Worm (Caenorhabditis elegans) whole organism, young adult: ENCODE results near the gene F58E2.4.
A peak's percentile ranks its signal among the peaks of the same experiment; 100 is the strongest.

ENCODE experiments used
- B0035.1 ChIP-seq: sonication (generic microtip); optimal IDR thresholded peaks from 2 replicates; lab custom pipeline; 2016; ENCODE audit warnings: missing genetic modification characterization, mild to moderate bottlenecking, missing compliant biosample characterization, missing genotype, missing genetic modification reagents
- C17E4.6 ChIP-seq: fragments of 200-800 bp; sonication (Bioruptor generic); IDR thresholded peaks from 2 replicates; pipeline ENCODE4 v1.3.6; 2022; ENCODE audit warnings: missing genetic modification reagents, missing genetic modification characterization, missing compliant biosample characterization
- D2030.7 ChIP-seq: fragments of 200-800 bp; sonication (Bioruptor generic); IDR thresholded peaks from 2 replicates; pipeline ENCODE4 v1.3.6; 2022; ENCODE audit warnings: missing genetic modification reagents, missing genetic modification characterization, missing compliant biosample characterization
- F37B4.10 ChIP-seq: fragments of 200-800 bp; sonication (Bioruptor generic); IDR thresholded peaks from 2 replicates; pipeline ENCODE4 v1.3.6; 2022; ENCODE audit warnings: missing genetic modification characterization, missing compliant biosample characterization
- F49E8.2 ChIP-seq: sonication (generic microtip); optimal IDR thresholded peaks from 3 replicates; lab custom pipeline; 2017; ENCODE audit warnings: missing genetic modification characterization, mild to moderate bottlenecking, missing compliant biosample characterization, antibody characterized with exemption, moderate library complexity; ENCODE audit not compliant: insufficient read depth
- F52B5.7 ChIP-seq: sonication (generic microtip); optimal IDR thresholded peaks from 2 replicates; lab custom pipeline; 2016; ENCODE audit warnings: mild to moderate bottlenecking, missing genetic modification characterization, missing compliant biosample characterization
- F55B11.4 ChIP-seq: sonication (generic microtip); optimal IDR thresholded peaks from 2 replicates; lab custom pipeline; 2016; ENCODE audit warnings: missing compliant biosample characterization, missing genetic modification characterization, borderline replicate concordance; ENCODE audit not compliant: insufficient read depth
- K12H6.12 ChIP-seq: fragments of 200-800 bp; sonication (Bioruptor generic); optimal IDR thresholded peaks from 2 replicates; lab custom pipeline; 2018; ENCODE audit warnings: mild to moderate bottlenecking, missing genetic modification characterization, missing compliant biosample characterization
- T07F8.4 ChIP-seq: sonication (generic microtip); optimal IDR thresholded peaks from 2 replicates; lab custom pipeline; 2016; ENCODE audit warnings: mild to moderate bottlenecking, missing genetic modification characterization, moderate library complexity, missing compliant biosample characterization
- ZK185.1 ChIP-seq: sonication (generic microtip); optimal IDR thresholded peaks from 2 replicates; lab custom pipeline; 2016; ENCODE audit warnings: mild to moderate bottlenecking, missing genetic modification characterization, missing compliant biosample characterization; ENCODE audit not compliant: poor library complexity, severe bottlenecking
- aptf-2 ChIP-seq: fragments of 200-800 bp; sonication (Bioruptor generic); conservative IDR thresholded peaks from 2 replicates; pipeline ENCODE4 v1.3.6; 2022; ENCODE audit warnings: missing genetic modification reagents, missing genetic modification characterization, missing compliant biosample characterization
- ceh-91 ChIP-seq: fragments of 200-800 bp; sonication (Bioruptor generic); IDR thresholded peaks from 2 replicates; pipeline ENCODE4 v1.3.6; 2022; ENCODE audit warnings: missing genetic modification reagents, missing genetic modification characterization, missing compliant biosample characterization
- die-1 ChIP-seq: sonication (generic microtip); optimal IDR thresholded peaks from 2 replicates; lab custom pipeline; 2016; ENCODE audit warnings: missing genotype, mild to moderate bottlenecking, missing genetic modification characterization, missing compliant biosample characterization
- dox-1 ChIP-seq: fragments of 200-800 bp; sonication (Bioruptor generic); IDR thresholded peaks from 2 replicates; pipeline ENCODE4 v1.3.6; 2022; ENCODE audit warnings: missing genetic modification reagents, missing genetic modification characterization, missing compliant biosample characterization
- him-1 ChIP-seq: sonication (generic microtip); optimal IDR thresholded peaks from 2 replicates; lab custom pipeline; 2016; ENCODE audit warnings: missing genotype, missing genetic modification reagents, missing genetic modification characterization, missing compliant biosample characterization
- hlh-12 ChIP-seq: sonication (generic microtip); optimal IDR thresholded peaks from 2 replicates; lab custom pipeline; 2016; ENCODE audit warnings: missing genetic modification characterization, missing compliant biosample characterization
- hmg-1.2 ChIP-seq: fragments of 200-800 bp; sonication (Bioruptor generic); IDR thresholded peaks from 2 replicates; pipeline ENCODE4 v1.3.6; 2022; ENCODE audit warnings: missing genetic modification reagents, missing genetic modification characterization, missing compliant biosample characterization
- hmg-20 ChIP-seq: fragments of 200-800 bp; sonication (Bioruptor generic); IDR thresholded peaks from 2 replicates; pipeline ENCODE4 v1.3.6; 2022; ENCODE audit warnings: missing genetic modification reagents, missing genetic modification characterization, missing compliant biosample characterization
- hrde-1 ChIP-seq: sonication (generic microtip); optimal IDR thresholded peaks from 2 replicates; lab custom pipeline; 2016; ENCODE audit warnings: missing genetic modification characterization, mild to moderate bottlenecking, missing compliant biosample characterization, moderate library complexity, missing genotype, missing genetic modification reagents, borderline replicate concordance
- let-607 ChIP-seq, 2 experiments: fragments of 200-800 bp in 1 of 2; sonication (Bioruptor generic) in 1 of 2; sonication (generic microtip) in 1 of 2; optimal IDR thresholded peaks; 2 replicates each; lab custom pipeline; 2016 to 2018; ENCODE audit warnings: mild to moderate bottlenecking in 2 of 2, missing compliant biosample characterization in 2 of 2, missing genetic modification characterization in 2 of 2, moderate library complexity in 2 of 2, missing genotype in 1 of 2
- lin-35 ChIP-seq, 3 experiments: fragments of 150-350 bp in 2 of 3; sonication (generic microtip) in 1 of 3; optimal IDR thresholded peaks; 2 replicates each; lab custom pipeline; 2014 to 2018; ENCODE audit warnings: missing biosample characterization in 3 of 3, missing genetic modification characterization in 3 of 3, missing genetic modification reagents in 3 of 3
- lsy-27 ChIP-seq: sonication (generic microtip); optimal IDR thresholded peaks from 2 replicates; lab custom pipeline; 2017; ENCODE audit warnings: missing genetic modification characterization, mild to moderate bottlenecking, missing compliant biosample characterization, antibody characterized with exemption, missing genotype, borderline replicate concordance; ENCODE audit not compliant: insufficient read depth
- madf-3 ChIP-seq: fragments of 200-800 bp; sonication (Bioruptor generic); IDR thresholded peaks from 2 replicates; pipeline ENCODE4 v1.3.6; 2022; ENCODE audit warnings: missing genetic modification reagents, missing genetic modification characterization, missing compliant biosample characterization
- mel-28 ChIP-seq: sonication (generic microtip); optimal IDR thresholded peaks from 2 replicates; lab custom pipeline; 2016; ENCODE audit warnings: borderline replicate concordance, mild to moderate bottlenecking, missing genetic modification characterization, missing compliant biosample characterization
- mxl-1 ChIP-seq: sonication (generic microtip); optimal IDR thresholded peaks from 2 replicates; lab custom pipeline; 2016; ENCODE audit warnings: missing genetic modification characterization, missing compliant biosample characterization
- nfya-1 ChIP-seq: sonication (generic microtip); optimal IDR thresholded peaks from 2 replicates; lab custom pipeline; 2017; ENCODE audit warnings: antibody characterized with exemption, missing compliant biosample characterization, missing genetic modification characterization, borderline replicate concordance; ENCODE audit not compliant: insufficient read depth
- nhr-120 ChIP-seq: fragments of 200-800 bp; sonication (Bioruptor generic); IDR thresholded peaks from 2 replicates; pipeline ENCODE4 v1.3.6; 2022; ENCODE audit warnings: missing genetic modification characterization, missing compliant biosample characterization
- nhr-90 ChIP-seq: sonication (generic microtip); optimal IDR thresholded peaks from 2 replicates; lab custom pipeline; 2016; ENCODE audit warnings: missing genotype, mild to moderate bottlenecking, missing genetic modification characterization, missing compliant biosample characterization
- pbrm-1 ChIP-seq: fragments of 200-800 bp; sonication (Bioruptor generic); IDR thresholded peaks from 2 replicates; pipeline ENCODE4 v1.3.6; 2022; ENCODE audit warnings: missing genetic modification reagents, missing genetic modification characterization, missing compliant biosample characterization
- rpc-1 ChIP-seq, 2 experiments: fragments of 150-350 bp in 1 of 2; sonication (generic microtip) in 1 of 2; optimal IDR thresholded peaks; 2 replicates each; lab custom pipeline; 2014 to 2018; ENCODE audit warnings: missing biosample characterization in 1 of 2, missing genetic modification characterization in 1 of 2, missing genetic modification reagents in 1 of 2, missing genotype in 1 of 2
- sea-2 ChIP-seq: fragments of 200-800 bp; sonication (Bioruptor generic); IDR thresholded peaks from 2 replicates; pipeline ENCODE4 v1.3.6; 2022; ENCODE audit warnings: missing genetic modification characterization, missing compliant biosample characterization
- snpc-3.4 ChIP-seq: sonication (generic microtip); optimal IDR thresholded peaks from 2 replicates; lab custom pipeline; 2017; ENCODE audit warnings: missing genetic modification characterization, mild to moderate bottlenecking, missing compliant biosample characterization, antibody characterized with exemption, moderate library complexity, missing genotype, missing genetic modification reagents
- snpc-4 ChIP-seq, 5 experiments: fragments of 150-350 bp in 1 of 5; sonication (generic microtip) in 4 of 5; optimal IDR thresholded peaks; 2 replicates each; lab custom pipeline; 2014 to 2018; ENCODE audit warnings: missing genetic modification characterization in 5 of 5, missing biosample characterization in 3 of 5, antibody characterized with exemption in 2 of 5, mild to moderate bottlenecking in 2 of 5, missing compliant biosample characterization in 2 of 5, missing genotype in 2 of 5, moderate library complexity in 2 of 5, missing genetic modification reagents in 1 of 5
- somi-1 ChIP-seq: fragments of 200-800 bp; sonication (Bioruptor generic); optimal IDR thresholded peaks from 2 replicates; lab custom pipeline; 2018; ENCODE audit warnings: mild to moderate bottlenecking, missing genetic modification characterization, missing compliant biosample characterization
- tbp1 ChIP-seq: fragments of 200-800 bp; sonication (Bioruptor generic); optimal IDR thresholded peaks from 2 replicates; lab custom pipeline; 2018; ENCODE audit warnings: mild to moderate bottlenecking, missing genetic modification characterization, missing compliant biosample characterization
- tlf-1 ChIP-seq: fragments of 200-800 bp; sonication (Bioruptor generic); optimal IDR thresholded peaks from 2 replicates; lab custom pipeline; 2018; ENCODE audit warnings: mild to moderate bottlenecking, missing genetic modification characterization, missing compliant biosample characterization
- unc-130 ChIP-seq: sonication (generic microtip); optimal IDR thresholded peaks from 2 replicates; lab custom pipeline; 2016; ENCODE audit warnings: missing genetic modification reagents, missing genetic modification characterization, missing compliant biosample characterization
- xnd-1 ChIP-seq: sonication (generic microtip); optimal IDR thresholded peaks from 2 replicates; lab custom pipeline; 2016; ENCODE audit warnings: missing genotype, missing genetic modification reagents, missing genetic modification characterization, missing compliant biosample characterization
- ztf-25 ChIP-seq: fragments of 200-800 bp; sonication (Bioruptor generic); IDR thresholded peaks from 2 replicates; pipeline ENCODE4 v1.3.6; 2022; ENCODE audit warnings: missing genetic modification reagents, missing genetic modification characterization, missing compliant biosample characterization

The F58E2.4 gene

ce11 chrIV:3463254-3463653, at the start of gene F58E2.4:
TSS of gene F58E2.4 (plus strand) at chrIV:3463387.
- TF ChIP-seq hmg-1.2 (GFP tag; lab: Robert Waterston, UW) = peak; percentile 67; the same call in 1 of the 2 replicates
- TF ChIP-seq nhr-120 = no peak
- TF ChIP-seq, all 124 proteins: peak for 1

ce11 chrIV:3415383-3415782, 47.8 kb upstream of the F58E2.4 start, which contains the start of gene lgc-9:
TSS of gene lgc-9 (plus strand) at chrIV:3415683.
- TF ChIP-seq mxl-1 (no peak), hmg-20 (GFP tag; lab: Robert Waterston, UW) (no peak), hrde-1 (no peak), unc-130 (no peak), dox-1 (GFP tag; lab: Robert Waterston, UW) (no peak), B0035.1 (tag; lab: Kevin White, UChicago) (no peak)
- TF ChIP-seq, all 124 proteins: peak for 0

- TF ChIP-seq B0035.1 (tag; lab: Kevin White, UChicago) = no peak
- no peak for TF ChIP-seq rpc-1 (optimal IDR thresholded peaks at IDR 0.05; lab: Kevin White, UChicago)
- no peak for TF ChIP-seq rpc-1 (tag; optimal IDR thresholded peaks at IDR 0.05; lab: Kevin White, UChicago)
- TF ChIP-seq hmg-20 (GFP tag; lab: Robert Waterston, UW) = no peak
- TF ChIP-seq F55B11.4 (tag; lab: Kevin White, UChicago) = no peak
- TF ChIP-seq D2030.7 (GFP tag; lab: Robert Waterston, UW) = no peak
- TF ChIP-seq lin-35 (GFP tag; optimal IDR thresholded peaks at IDR 0.05; lab: Kevin White, UChicago) = no peak
- no peak for TF ChIP-seq ceh-91
- no peak for TF ChIP-seq K12H6.12 (tag; lab: Kevin White, UChicago)
Observed at ce11 chrIV:3418741-3419140, 44.4 kb upstream of the F58E2.4 start.

DNA sequence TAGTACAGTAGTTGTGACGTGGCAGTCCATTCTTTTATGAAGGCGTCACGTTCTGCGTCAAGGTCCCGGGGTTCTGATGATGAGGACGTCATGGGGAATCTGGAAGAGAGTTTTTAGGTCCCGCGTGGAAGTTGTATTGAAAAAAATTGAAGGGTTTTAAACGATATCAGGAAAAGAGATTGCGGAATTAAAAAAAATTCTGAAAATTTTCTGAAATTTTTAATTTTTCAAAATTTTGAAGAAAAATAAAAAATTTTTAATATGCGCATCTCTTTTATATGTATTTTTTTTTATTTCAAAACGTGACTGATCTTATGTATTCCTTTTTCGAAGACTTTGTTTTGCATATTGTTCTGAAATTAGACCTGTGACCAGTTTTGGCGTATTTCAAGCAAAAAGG, 40.7 kb upstream of the F58E2.4 start, which contains the start of gene C04C3.6:
Gene C04C3.6 (minus strand): TSS at position 101 of the 400 bp plus-strand sequence.
- TF ChIP-seq dox-1 (GFP tag; lab: Robert Waterston, UW) (no peak), snpc-4 (GFP tag; optimal IDR thresholded peaks at IDR 0.05; lab: Kevin White, UChicago) (no peak), snpc-4 (tag; optimal IDR thresholded peaks at IDR 0.05; lab: Kevin White, UChicago) (no peak), ceh-91 (no peak), somi-1 (GFP tag; lab: Kevin White, UChicago) (no peak), nhr-90 (no peak), lsy-27 (tag; lab: Kevin White, UChicago) (no peak), ZK185.1 (tag; lab: Kevin White, UChicago) (no peak), hlh-12 (no peak), tbp1 (GFP tag; lab: Kevin White, UChicago) (no peak), madf-3 (GFP tag; lab: Robert Waterston, UW) (no peak)

ce11 chrIV:3428434-3428950, 34.7 kb upstream of the F58E2.4 start, which contains the start of the genes C04C3.9 and srz-60:
TSS of gene C04C3.9 (minus strand) at chrIV:3428534.
TSS of gene srz-60 (plus strand) at chrIV:3428900.
- TF ChIP-seq F49E8.2 (tag; lab: Kevin White, UChicago) (no peak), pbrm-1 (no peak), ztf-25 (no peak), xnd-1 (tag; lab: Kevin White, UChicago) (no peak), F37B4.10 (GFP tag; lab: Robert Waterston, UW) (no peak), sea-2 (GFP tag; lab: Robert Waterston, UW) (no peak), dox-1 (GFP tag; lab: Robert Waterston, UW) (no peak), aptf-2 (no peak), nfya-1 (tag; lab: Kevin White, UChicago) (no peak), nhr-120 (no peak), snpc-3.4 (no peak), let-607 (tag; optimal IDR thresholded peaks at IDR 0.05; lab: Kevin White, UChicago) (no peak), him-1 (tag; lab: Kevin White, UChicago) (no peak), die-1 (no peak), F52B5.7 (tag; lab: Kevin White, UChicago) (no peak), tlf-1 (GFP tag; lab: Kevin White, UChicago) (no peak), T07F8.4 (tag; lab: Kevin White, UChicago) (no peak), C17E4.6 (no peak), mel-28 (no peak)
